Worm (Caenorhabditis elegans): Measurements from ENCODE around the gene fbxb-99.

DNA sequence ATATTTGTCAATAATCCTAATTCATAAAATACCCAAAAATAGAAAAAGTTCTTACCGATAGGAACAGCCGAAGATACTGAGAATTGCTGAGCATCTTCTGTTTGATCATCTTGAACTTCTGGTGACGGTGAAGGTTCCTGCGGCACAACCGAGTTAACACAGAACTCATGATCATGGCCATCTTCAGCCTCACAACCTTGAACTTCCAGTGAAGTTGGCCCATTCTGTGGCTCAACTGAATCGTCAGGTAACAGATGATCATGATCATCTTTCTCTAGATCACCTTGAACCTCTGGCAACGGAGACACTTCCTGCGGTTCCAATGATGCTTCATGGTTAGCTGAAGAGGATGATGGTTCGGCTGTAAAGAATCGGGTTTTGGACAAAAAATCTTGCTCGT is 21.6 kb downstream of the fbxb-99 start:
- TF ChIP-seq hmbx-1 (tag; optimal IDR thresholded peaks at IDR 0.05) = no peak
- no peak for TF ChIP-seq ceh-36 (tag; optimal IDR thresholded peaks at IDR 0.05)
- TF ChIP-seq flt-1 (GFP tag; IDR thresholded peaks at IDR 0.05) = no peak
- no peak for TF ChIP-seq ets-7 (tag; optimal IDR thresholded peaks at IDR 0.05)
- TF ChIP-seq pes-1 (GFP tag; IDR thresholded peaks at IDR 0.05) = no peak
- no peak for TF ChIP-seq hnd-1 (tag; optimal IDR thresholded peaks at IDR 0.05)
- TF ChIP-seq sea-1 (GFP tag; conservative IDR thresholded peaks at IDR 0.05) = no peak
- TF ChIP-seq tbx-11 (GFP tag; IDR thresholded peaks at IDR 0.05) = no peak
- no peak for TF ChIP-seq hmg-4 (GFP tag; optimal IDR thresholded peaks at IDR 0.05)

All from whole organism, early embryonic.